Worm (Caenorhabditis elegans) whole organism, midembryonic: ENCODE measurements around the gene Y119D3B.14.

ENCODE experiments used
- T22C8.4 ChIP-seq: fragments of 200-800 bp; sonication (Bioruptor generic); IDR thresholded peaks from 2 replicates; pipeline ENCODE4 v1.3.6; 2022; ENCODE audit warnings: missing genetic modification characterization, missing compliant biosample characterization
- cog-1 ChIP-seq: sonication (generic microtip); optimal IDR thresholded peaks from 2 replicates; lab custom pipeline; 2016; ENCODE audit warnings: missing genetic modification characterization, missing compliant biosample characterization
- flt-1 ChIP-seq: fragments of 200-800 bp; sonication (Bioruptor generic); IDR thresholded peaks from 2 replicates; pipeline ENCODE4 v1.3.6; 2022; ENCODE audit warnings: missing genetic modification characterization, missing compliant biosample characterization
- klf-2 ChIP-seq: fragments of 200-800 bp; sonication (Bioruptor generic); conservative IDR thresholded peaks from 2 replicates; pipeline ENCODE4 v1.3.6; 2022; ENCODE audit warnings: missing genetic modification reagents, missing genetic modification characterization, missing compliant biosample characterization
- med-1 ChIP-seq: sonication (generic microtip); optimal IDR thresholded peaks from 2 replicates; lab custom pipeline; 2017; ENCODE audit warnings: missing genetic modification characterization, mild to moderate bottlenecking, missing compliant biosample characterization, antibody characterized with exemption, missing genetic modification reagents; ENCODE audit not compliant: insufficient read depth
- ref-1 ChIP-seq: fragments of 200-800 bp; sonication (Bioruptor generic); conservative IDR thresholded peaks from 2 replicates; pipeline ENCODE4 v1.3.6; 2022; ENCODE audit warnings: missing genetic modification reagents, missing genetic modification characterization, missing compliant biosample characterization
- tab-1 ChIP-seq: fragments of 200-800 bp; sonication (Bioruptor generic); IDR thresholded peaks from 2 replicates; pipeline ENCODE4 v1.3.6; 2022; ENCODE audit warnings: missing genetic modification characterization, missing compliant biosample characterization
- ztf-23 ChIP-seq: fragments of 200-800 bp; sonication (Bioruptor generic); IDR thresholded peaks from 2 replicates; pipeline ENCODE4 v1.3.6; 2022; ENCODE audit warnings: missing genetic modification reagents, missing genetic modification characterization, missing compliant biosample characterization
- ztf-29 ChIP-seq: fragments of 200-800 bp; sonication (Bioruptor generic); IDR thresholded peaks from 2 replicates; pipeline ENCODE4 v1.3.6; 2022; ENCODE audit warnings: missing genetic modification reagents, missing genetic modification characterization, missing compliant biosample characterization

Y119D3B.14 gene

DNA sequence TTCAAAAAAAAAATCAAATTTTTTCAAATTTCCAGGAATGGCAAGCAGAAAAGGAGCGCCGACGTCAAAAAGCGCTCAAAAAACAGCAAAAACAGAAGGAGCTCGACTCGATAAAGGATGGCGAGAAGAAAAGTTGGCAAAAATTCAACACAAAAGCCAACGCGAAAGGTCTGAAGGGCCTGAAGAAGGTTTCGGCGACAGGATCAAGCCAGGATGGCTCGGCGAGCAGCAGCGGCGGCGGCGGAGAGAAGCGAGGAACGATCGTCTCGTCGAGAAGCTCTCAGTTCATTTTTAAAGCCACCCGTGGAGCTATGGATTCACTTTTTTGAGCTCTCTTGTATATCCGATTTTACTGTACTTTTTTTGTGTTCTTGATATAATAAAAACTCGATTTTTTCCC lies 48.8 kb downstream of the Y119D3B.14 start:
- no peak for TF ChIP-seq ztf-23
- no peak for TF ChIP-seq tab-1 (GFP tag; lab: Robert Waterston, UW)
- no peak for TF ChIP-seq cog-1 (tag; lab: Kevin White, UChicago)
- no peak for TF ChIP-seq klf-2 (GFP tag; lab: Robert Waterston, UW)
- TF ChIP-seq ref-1 (GFP tag; lab: Robert Waterston, UW): no peak
- TF ChIP-seq med-1 (GFP tag; lab: Kevin White, UChicago): no peak
- no peak for TF ChIP-seq T22C8.4 (GFP tag; lab: Robert Waterston, UW)
- TF ChIP-seq flt-1: no peak
- TF ChIP-seq ztf-29: no peak

DNA sequence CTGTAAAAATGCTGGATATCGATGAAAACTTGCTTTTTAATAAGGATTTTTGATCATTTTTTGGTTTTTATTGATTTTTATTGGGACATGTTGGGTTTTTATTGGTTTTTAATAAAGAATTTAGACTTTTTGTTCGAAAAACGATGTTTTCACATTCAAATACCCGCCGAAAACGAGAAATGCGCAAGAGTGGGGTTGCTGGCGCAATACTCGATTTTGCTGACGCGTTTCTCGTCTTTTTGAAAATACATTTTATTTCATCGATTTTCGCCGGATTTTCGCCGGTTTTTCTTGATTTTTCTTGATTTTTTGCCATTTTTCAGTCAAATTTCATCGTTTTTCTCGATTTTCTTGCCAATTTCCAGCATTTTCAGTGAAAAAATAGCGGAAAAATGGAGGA lies 50.8 kb downstream of the Y119D3B.14 start, which contains the start of gene smr-1:
TSS of gene smr-1 (plus strand) at position 375 of the 400 bp plus-strand sequence.
- TF ChIP-seq flt-1: 0 out of 2 replicates have a peak, but pooled peaks have one; percentile 51
- peak; percentile 35 for TF ChIP-seq med-1 (GFP tag; lab: Kevin White, UChicago)
- 0 out of 2 replicates have a peak, but pooled peaks have one; percentile 53 for TF ChIP-seq klf-2 (GFP tag; lab: Robert Waterston, UW)
- peak; percentile 78 for TF ChIP-seq ztf-23
- TF ChIP-seq T22C8.4 (GFP tag; lab: Robert Waterston, UW): peak; percentile 40; the same call in 1 of the 2 replicates
- TF ChIP-seq cog-1 (tag; lab: Kevin White, UChicago): no peak
- no peak for TF ChIP-seq ref-1 (GFP tag; lab: Robert Waterston, UW)
- peak; percentile 40; the same call in 1 of the 2 replicates for TF ChIP-seq tab-1 (GFP tag; lab: Robert Waterston, UW)
- TF ChIP-seq ztf-29: no peak

DNA sequence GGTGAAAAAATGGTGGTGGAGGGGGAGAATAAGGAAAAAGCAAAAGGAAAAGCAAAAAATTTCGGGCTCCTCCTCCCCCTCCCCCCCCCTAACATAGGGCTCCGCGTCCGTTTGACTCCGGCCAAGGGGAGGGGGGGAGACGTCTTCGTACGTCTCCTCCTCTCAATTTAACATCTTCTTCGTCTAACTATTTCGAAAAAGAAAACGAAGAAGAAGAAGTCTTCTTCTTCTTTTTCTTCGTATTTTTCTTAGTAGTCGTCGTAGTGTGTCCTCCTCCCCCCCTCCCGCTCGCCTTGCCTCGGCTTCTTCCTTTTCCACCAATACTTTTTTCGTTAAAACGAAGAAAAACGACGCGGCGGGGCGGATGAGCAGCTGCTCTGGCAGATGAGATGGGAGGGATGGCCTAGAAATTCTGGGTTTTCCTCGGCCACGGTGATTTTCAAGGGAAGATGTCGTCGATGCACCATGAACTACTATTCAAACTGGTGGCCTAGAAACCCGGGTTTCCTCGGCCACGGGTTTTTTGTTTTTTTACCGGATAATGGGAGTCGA lies 56.7 kb downstream of the Y119D3B.14 start:
- no peak for TF ChIP-seq ztf-23
- TF ChIP-seq tab-1 (GFP tag; lab: Robert Waterston, UW): no peak
- no peak for TF ChIP-seq flt-1
- TF ChIP-seq T22C8.4 (GFP tag; lab: Robert Waterston, UW): no peak
- no peak for TF ChIP-seq med-1 (GFP tag; lab: Kevin White, UChicago)
- no peak for TF ChIP-seq klf-2 (GFP tag; lab: Robert Waterston, UW)
- TF ChIP-seq ref-1 (GFP tag; lab: Robert Waterston, UW): no peak
- TF ChIP-seq cog-1 (tag; lab: Kevin White, UChicago): no peak
- no peak for TF ChIP-seq ztf-29

DNA sequence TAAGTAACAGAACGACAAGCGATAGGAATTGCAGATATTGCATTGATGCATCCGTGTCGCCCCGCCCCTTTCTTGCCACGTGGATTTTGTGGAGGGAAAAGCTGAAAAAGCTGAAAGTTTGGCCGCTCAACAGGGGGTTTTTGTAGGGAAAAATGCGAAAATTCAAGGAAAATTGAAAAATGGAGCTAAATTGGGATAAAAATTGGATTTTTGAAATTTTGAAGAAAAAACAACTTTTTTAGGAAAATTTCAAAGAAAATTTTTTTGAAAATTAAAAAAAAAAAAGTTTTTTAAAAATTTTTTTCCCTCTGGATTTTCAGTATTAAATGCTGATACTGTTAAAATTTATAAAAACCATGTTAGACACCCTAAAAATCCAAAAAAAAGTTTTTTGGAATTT lies 57.7 kb downstream of the Y119D3B.14 start, which contains the start of gene lgc-46:
TSS of gene lgc-46 (minus strand) at position 101 of the 400 bp plus-strand sequence.
- TF ChIP-seq cog-1 (tag; lab: Kevin White, UChicago) (no peak), ref-1 (GFP tag; lab: Robert Waterston, UW) (no peak), tab-1 (GFP tag; lab: Robert Waterston, UW) (no peak), ztf-23 (no peak), T22C8.4 (GFP tag; lab: Robert Waterston, UW) (no peak), ztf-29 (no peak), med-1 (GFP tag; lab: Kevin White, UChicago) (no peak), flt-1 (no peak), klf-2 (GFP tag; lab: Robert Waterston, UW) (no peak)
